Fruit fly (Drosophila melanogaster): Measurements from ENCODE around the gene CG5854.

Gene CG5854

DNA sequence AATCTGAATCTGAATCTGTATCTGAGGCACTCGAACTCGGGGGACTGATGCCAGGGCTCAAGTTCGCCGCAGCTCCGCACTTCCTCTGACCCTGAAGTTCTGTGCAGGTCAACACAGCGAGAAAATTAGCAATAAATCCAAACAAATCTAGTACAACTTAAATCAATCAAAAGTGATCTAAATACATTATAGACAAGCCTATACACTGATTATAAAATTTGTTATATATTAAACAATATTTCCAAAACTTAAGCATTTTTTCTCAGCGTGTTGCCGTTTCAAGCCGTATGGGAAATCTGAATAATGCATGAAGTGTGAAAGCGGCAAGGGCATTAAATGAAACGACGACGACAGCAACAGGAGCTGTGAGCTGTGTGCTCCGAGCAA is 18.7 kb upstream of the CG5854 start (continued):
- no peak for TF ChIP-seq Mad (GFP tag; optimal IDR thresholded peaks at IDR 0.05)
- TF ChIP-seq Lhr (GFP tag; optimal IDR thresholded peaks at IDR 0.05): no peak
- no peak for TF ChIP-seq CG3407 (GFP tag; optimal IDR thresholded peaks at IDR 0.05)
- TF ChIP-seq CG7963 (GFP tag; IDR thresholded peaks at IDR 0.05; ENCODE audit: partially characterized antibody): no peak
- TF ChIP-seq mirr (GFP tag; optimal IDR thresholded peaks at IDR 0.05): no peak
- no peak for TF ChIP-seq MTF-1 (GFP tag; optimal IDR thresholded peaks at IDR 0.05; ENCODE audit: borderline replicate concordance)
- no peak for TF ChIP-seq ash1 (GFP tag; optimal IDR thresholded peaks at IDR 0.05)
- TF ChIP-seq CoRest (tag; optimal IDR thresholded peaks at IDR 0.05): no peak
- TF ChIP-seq Ssrp (tag; optimal IDR thresholded peaks at IDR 0.05): peak; percentile 12
- no peak for TF ChIP-seq CG14050 (GFP tag; IDR thresholded peaks at IDR 0.05)
- TF ChIP-seq HLH54F (GFP tag; optimal IDR thresholded peaks at IDR 0.05): no peak
- TF ChIP-seq sug (tag; optimal IDR thresholded peaks at IDR 0.05): no peak
- TF ChIP-seq eve (GFP tag; optimal IDR thresholded peaks at IDR 0.05): no peak
- TF ChIP-seq CG14441 (GFP tag; IDR thresholded peaks at IDR 0.05): peak; percentile 51
- TF ChIP-seq al (GFP tag; IDR thresholded peaks at IDR 0.05): peak; percentile 46; the same call in 1 of the 2 replicates
- no peak for TF ChIP-seq CG12744 (GFP tag; optimal IDR thresholded peaks at IDR 0.05)
- peak; percentile 19; the same call in 1 of the 2 replicates for TF ChIP-seq sisA (GFP tag; IDR thresholded peaks at IDR 0.05)
- peak; percentile 26; the same call in 1 of the 2 replicates for TF ChIP-seq CG6689 (GFP tag; IDR thresholded peaks at IDR 0.05)
- no peak for TF ChIP-seq Hmx (GFP tag; optimal IDR thresholded peaks at IDR 0.05)
- TF ChIP-seq Ptx1 (GFP tag; IDR thresholded peaks at IDR 0.05): peak; percentile 54
- TF ChIP-seq pfk (GFP tag; optimal IDR thresholded peaks at IDR 0.05): no peak
- TF ChIP-seq CG12769 (tag; optimal IDR thresholded peaks at IDR 0.05): no peak
- TF ChIP-seq pita (GFP tag; optimal IDR thresholded peaks at IDR 0.05): no peak
- TF ChIP-seq CG4282 (GFP tag; optimal IDR thresholded peaks at IDR 0.05): no peak
- no peak for TF ChIP-seq kay (GFP tag; optimal IDR thresholded peaks at IDR 0.05)
- no peak for TF ChIP-seq CG7786 (GFP tag; optimal IDR thresholded peaks at IDR 0.05)
- TF ChIP-seq wdn (GFP tag; IDR thresholded peaks at IDR 0.05): 0 out of 2 replicates have a peak, but pooled peaks have one; percentile 37
- TF ChIP-seq btn (GFP tag; optimal IDR thresholded peaks at IDR 0.05): no peak
- TF ChIP-seq Hey (tag; optimal IDR thresholded peaks at IDR 0.05): no peak
- TF ChIP-seq CG2202 (tag; optimal IDR thresholded peaks at IDR 0.05): no peak
- TF ChIP-seq CG12299 (tag; optimal IDR thresholded peaks at IDR 0.05): no peak
- TF ChIP-seq CkIIα-i1 (GFP tag; IDR thresholded peaks at IDR 0.05): 0 out of 2 replicates have a peak, but pooled peaks have one; percentile 19
- no peak for TF ChIP-seq lov (optimal IDR thresholded peaks at IDR 0.05)
- TF ChIP-seq lov (GFP tag; IDR thresholded peaks at IDR 0.05): no peak
- no peak for TF ChIP-seq bab2 (GFP tag; optimal IDR thresholded peaks at IDR 0.05)
- TF ChIP-seq pros (GFP tag; optimal IDR thresholded peaks at IDR 0.05): no peak
- no peak for TF ChIP-seq CG10147 (GFP tag; optimal IDR thresholded peaks at IDR 0.05)
- TF ChIP-seq ttk (GFP tag; IDR thresholded peaks at IDR 0.05): peak; percentile 40; the same call in 1 of the 2 replicates
- no peak for TF ChIP-seq CG10462 (GFP tag; optimal IDR thresholded peaks at IDR 0.05)
- TF ChIP-seq fd3F (GFP tag; optimal IDR thresholded peaks at IDR 0.05): no peak
- peak; percentile 26 for TF ChIP-seq Xbp1 (GFP tag; optimal IDR thresholded peaks at IDR 0.05)
- no peak for TF ChIP-seq inv (GFP tag; IDR thresholded peaks at IDR 0.05; ENCODE audit: partially characterized antibody)
- TF ChIP-seq Blimp-1 (GFP tag; optimal IDR thresholded peaks at IDR 0.05): peak; percentile 35
- no peak for TF ChIP-seq NfI (GFP tag; optimal IDR thresholded peaks at IDR 0.05)
- no peak for TF ChIP-seq Lpt (GFP tag; optimal IDR thresholded peaks at IDR 0.05)
- no peak for TF ChIP-seq Dfd (GFP tag; optimal IDR thresholded peaks at IDR 0.05)
- no peak for TF ChIP-seq CG17328 (GFP tag; IDR thresholded peaks at IDR 0.05)
- no peak for TF ChIP-seq Dref (GFP tag; IDR thresholded peaks at IDR 0.05)
- peak; percentile 3 for TF ChIP-seq CG18476 (GFP tag; optimal IDR thresholded peaks at IDR 0.05)
- TF ChIP-seq CG33213 (GFP tag; optimal IDR thresholded peaks at IDR 0.05): no peak
- peak; percentile 33 for TF ChIP-seq Hr3 (GFP tag; optimal IDR thresholded peaks at IDR 0.05)
- TF ChIP-seq CG14860 (GFP tag; IDR thresholded peaks at IDR 0.05; ENCODE audit: partially characterized antibody): no peak
